Fruit fly (Drosophila melanogaster): ENCODE results near the gene CG17612.

DNA sequence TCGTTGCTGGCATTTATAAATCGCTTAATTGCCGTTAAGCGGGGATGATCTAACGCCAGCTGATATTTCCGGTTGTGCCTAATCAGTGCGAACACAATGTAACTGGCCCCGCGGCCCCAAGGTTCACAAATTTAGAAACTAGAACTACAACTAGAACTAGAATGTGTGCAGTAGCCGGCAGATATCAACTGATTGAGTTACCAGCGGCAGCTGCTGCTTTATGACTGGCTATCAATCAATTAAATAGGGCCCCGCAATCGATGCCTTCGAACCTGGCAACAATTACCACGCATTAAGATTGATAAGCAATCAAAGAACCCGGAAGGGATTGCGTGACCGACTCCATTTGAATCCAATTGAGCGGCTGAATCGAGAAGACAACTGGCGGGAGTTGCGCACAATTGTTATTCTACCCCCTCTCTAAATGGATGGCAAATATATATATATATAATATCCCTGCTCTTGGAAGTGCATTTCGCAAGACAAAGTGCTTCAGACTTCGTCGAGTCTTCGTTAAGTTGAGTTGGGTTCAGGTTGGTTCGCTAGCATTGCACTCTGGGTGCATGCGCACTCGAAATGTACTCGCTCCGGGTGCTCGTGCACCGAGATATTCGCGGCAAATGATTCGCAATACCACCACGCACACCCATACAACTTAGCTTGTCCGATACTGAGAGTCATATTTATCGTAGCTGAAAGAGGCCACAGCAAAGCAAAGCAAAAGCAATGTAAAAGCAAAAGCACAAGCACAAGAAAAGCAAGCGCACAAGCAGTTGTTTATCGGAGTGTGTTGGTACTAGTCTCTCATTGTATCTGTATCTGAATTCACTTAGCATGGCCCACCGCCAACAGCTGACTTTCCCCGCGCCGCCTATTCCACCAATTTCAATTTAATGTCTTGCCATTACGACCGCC, 42.5 kb downstream of the CG17612 start:
- TF ChIP-seq fru (GFP tag; optimal IDR thresholded peaks at IDR 0.05) (no peak), CG9705 (GFP tag; optimal IDR thresholded peaks at IDR 0.05) (no peak), pan (optimal IDR thresholded peaks at IDR 0.05) (no peak), CrebA (GFP tag; optimal IDR thresholded peaks at IDR 0.05; ENCODE audit: borderline replicate concordance) (no peak), Hr83 (GFP tag; optimal IDR thresholded peaks at IDR 0.05; ENCODE audit: poor library complexity, severe bottlenecking) (no peak), Myc (optimal IDR thresholded peaks at IDR 0.05) (no peak), Abd-B (GFP tag; optimal IDR thresholded peaks at IDR 0.05) (no peak), Mio (GFP tag; optimal IDR thresholded peaks at IDR 0.05) (no peak), Vsx2 (GFP tag; optimal IDR thresholded peaks at IDR 0.05; ENCODE audit: partially characterized antibody) (no peak), lola (GFP tag; optimal IDR thresholded peaks at IDR 0.05) (no peak), HLH106 (tag; optimal IDR thresholded peaks at IDR 0.05) (no peak)

Data from whole organism, wandering third instar larva.